Worm (Caenorhabditis elegans) whole organism, L4 larva: ENCODE measurements around the gene F21G4.5.

Source experiments
- aha-1 ChIP-seq: fragments of 150-350 bp; peaks from one replicate; lab custom pipeline; 2014; ENCODE audit warnings: missing biosample characterization, missing genetic modification characterization
- arid-1 ChIP-seq: fragments of 200-800 bp; sonication (Bioruptor generic); conservative IDR thresholded peaks from 2 replicates; pipeline ENCODE4 v1.3.6; 2022; ENCODE audit warnings: missing genetic modification reagents, missing genetic modification characterization, missing compliant biosample characterization
- attf-4 ChIP-seq: sonication (generic microtip); optimal IDR thresholded peaks from 3 replicates; lab custom pipeline; 2017; ENCODE audit warnings: missing biosample characterization, missing genetic modification characterization
- ceh-44 ChIP-seq: fragments of 200-800 bp; sonication (Bioruptor generic); IDR thresholded peaks from 2 replicates; pipeline ENCODE4 v1.3.6; 2022; ENCODE audit warnings: missing genetic modification reagents, missing genetic modification characterization, missing compliant biosample characterization
- ceh-62 ChIP-seq: sonication (generic microtip); optimal IDR thresholded peaks from 2 replicates; lab custom pipeline; 2017; ENCODE audit warnings: missing biosample characterization, missing genetic modification characterization
- daf-19 ChIP-seq: fragments of 200-800 bp; sonication (Bioruptor generic); conservative IDR thresholded peaks from 2 replicates; pipeline ENCODE4 v1.3.6; 2022; ENCODE audit warnings: missing genetic modification characterization, missing compliant biosample characterization
- dmd-6 ChIP-seq: fragments of 200-800 bp; sonication (Bioruptor generic); IDR thresholded peaks from 2 replicates; pipeline ENCODE4 v1.3.6; 2022; ENCODE audit warnings: missing genetic modification reagents, missing genetic modification characterization, missing compliant biosample characterization
- dmd-8 ChIP-seq: fragments of 200-800 bp; sonication (Bioruptor generic); IDR thresholded peaks from 2 replicates; pipeline ENCODE4 v1.3.6; 2022; ENCODE audit warnings: missing genetic modification characterization, missing compliant biosample characterization
- egl-27 ChIP-seq: sonication (generic microtip); optimal IDR thresholded peaks from 3 replicates; lab custom pipeline; 2017; ENCODE audit warnings: missing biosample characterization, missing genetic modification reagents, missing genetic modification characterization
- egl-43 ChIP-seq: fragments of 200-800 bp; sonication (Bioruptor generic); IDR thresholded peaks from 2 replicates; pipeline ENCODE4 v1.3.6; 2022; ENCODE audit warnings: missing genetic modification reagents, missing genetic modification characterization, missing compliant biosample characterization
- fkh-10 ChIP-seq: fragments of 150-350 bp; optimal IDR thresholded peaks from 2 replicates; lab custom pipeline; 2014; ENCODE audit warnings: missing biosample characterization, missing genetic modification reagents, missing genetic modification characterization
- hif-1 ChIP-seq, 2 experiments: sonication (generic microtip); optimal IDR thresholded peaks; 2 replicates each; lab custom pipeline; 2016 to 2017; ENCODE audit warnings: missing compliant biosample characterization in 2 of 2, missing genetic modification characterization in 2 of 2, missing genetic modification reagents in 2 of 2, missing genotype in 2 of 2, mild to moderate bottlenecking in 1 of 2
- lin-1 ChIP-seq: fragments of 200-800 bp; sonication (Bioruptor generic); IDR thresholded peaks from 2 replicates; pipeline ENCODE4 v1.3.6; 2022; ENCODE audit warnings: missing genetic modification reagents, missing genetic modification characterization, missing compliant biosample characterization
- lir-3 ChIP-seq: sonication (generic microtip); optimal IDR thresholded peaks from 2 replicates; lab custom pipeline; 2016; ENCODE audit warnings: mild to moderate bottlenecking, missing genetic modification characterization, missing compliant biosample characterization
- mxl-3 ChIP-seq: fragments of 200-800 bp; sonication (Bioruptor generic); optimal IDR thresholded peaks from 2 replicates; lab custom pipeline; 2018; ENCODE audit warnings: mild to moderate bottlenecking, missing genetic modification characterization, missing compliant biosample characterization
- nhr-10 ChIP-seq: fragments of 150-350 bp; optimal IDR thresholded peaks from 2 replicates; lab custom pipeline; 2014; ENCODE audit warnings: missing biosample characterization, missing genetic modification characterization
- nhr-237 ChIP-seq: sonication (generic microtip); optimal IDR thresholded peaks from 2 replicates; lab custom pipeline; 2017; ENCODE audit warnings: missing biosample characterization, missing genetic modification characterization
- nhr-25 ChIP-seq: sonication (generic microtip); optimal IDR thresholded peaks from 2 replicates; lab custom pipeline; 2017; ENCODE audit warnings: missing genetic modification characterization, mild to moderate bottlenecking, missing compliant biosample characterization, antibody characterized with exemption, moderate library complexity, borderline replicate concordance; ENCODE audit not compliant: insufficient read depth
- pqm-1 ChIP-seq: sonication (generic microtip); optimal IDR thresholded peaks from 2 replicates; lab custom pipeline; 2017; ENCODE audit warnings: missing biosample characterization, missing genetic modification characterization
- rbr-2 ChIP-seq: sonication (generic microtip); optimal IDR thresholded peaks from 2 replicates; lab custom pipeline; 2016; ENCODE audit warnings: missing genotype, missing genetic modification characterization, missing compliant biosample characterization
- skn-1 ChIP-seq: fragments of 150-350 bp; optimal IDR thresholded peaks from 2 replicates; lab custom pipeline; 2014; ENCODE audit warnings: missing biosample characterization, missing genetic modification characterization
- spr-1 ChIP-seq: sonication (generic microtip); optimal IDR thresholded peaks from 2 replicates; lab custom pipeline; 2016; ENCODE audit warnings: mild to moderate bottlenecking, missing genetic modification characterization, missing compliant biosample characterization
- spr-3 ChIP-seq: fragments of 200-800 bp; sonication (Bioruptor generic); optimal IDR thresholded peaks from 2 replicates; lab custom pipeline; 2018; ENCODE audit warnings: mild to moderate bottlenecking, missing genetic modification characterization, missing compliant biosample characterization

The F21G4.5 gene

DNA sequence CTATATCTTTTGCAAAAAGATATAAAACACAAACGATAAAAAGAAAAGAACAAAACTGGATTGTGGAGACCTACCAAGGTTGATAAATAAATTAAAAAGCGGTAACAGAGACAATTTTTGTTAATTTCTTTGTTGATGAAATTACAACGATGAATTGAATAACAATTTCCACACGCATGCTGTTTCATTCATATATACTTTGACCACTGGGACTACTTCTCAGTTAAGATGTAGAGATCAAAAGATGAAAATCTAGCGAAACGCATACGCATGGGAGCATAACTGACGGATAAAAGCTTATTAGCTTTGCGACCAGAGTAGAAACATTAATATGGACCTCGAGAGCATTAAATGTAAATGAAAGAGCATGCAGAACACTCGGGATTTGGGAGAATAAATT, 50.1 kb downstream of the F21G4.5 start:
- TF ChIP-seq mxl-3 (GFP tag; lab: Kevin White, UChicago) (no peak), fkh-10 (GFP tag; lab: Kevin White, UChicago) (no peak), lin-1 (GFP tag; lab: Robert Waterston, UW) (no peak), nhr-10 (tag; lab: Kevin White, UChicago) (no peak), pqm-1 (tag; lab: Kevin White, UChicago) (no peak), daf-19 (no peak), lir-3 (tag; lab: Kevin White, UChicago) (no peak), skn-1 (tag; lab: Kevin White, UChicago) (no peak), ceh-44 (no peak), nhr-237 (tag; lab: Kevin White, UChicago) (no peak), egl-43 (GFP tag; lab: Robert Waterston, UW) (no peak), ceh-62 (tag; lab: Kevin White, UChicago) (no peak), egl-27 (no peak), spr-1 (tag; lab: Kevin White, UChicago) (no peak), rbr-2 (tag; lab: Kevin White, UChicago) (no peak), nhr-25 (tag; lab: Kevin White, UChicago) (no peak), arid-1 (GFP tag; lab: Robert Waterston, UW) (no peak), dmd-8 (GFP tag; lab: Robert Waterston, UW) (no peak), attf-4 (tag; lab: Kevin White, UChicago) (no peak)

DNA sequence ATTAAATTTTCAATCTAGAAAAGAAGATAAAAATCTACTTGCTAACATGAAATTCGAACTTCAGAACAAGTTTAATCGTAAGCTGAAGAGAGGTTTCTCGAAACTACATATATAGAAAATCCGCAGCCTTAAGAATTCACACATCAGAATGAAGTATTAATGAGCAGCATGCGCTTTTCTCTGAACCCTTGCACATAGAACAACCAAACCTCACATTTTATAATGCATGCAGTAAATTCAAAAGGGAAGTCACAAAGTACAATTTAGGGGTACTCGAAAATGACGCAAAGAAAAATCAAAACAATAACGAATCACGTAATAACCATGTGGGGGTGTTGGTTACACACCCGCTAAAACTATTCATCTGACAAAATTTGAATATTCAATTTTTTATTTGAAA, 50.6 kb downstream of the F21G4.5 start:
- TF ChIP-seq dmd-6 (GFP tag; lab: Robert Waterston, UW), result 0 out of 2 replicates have a peak, but pooled peaks have one; percentile 27
- peak in 1 of 2 experiments; percentile 16 for TF ChIP-seq hif-1 (tag; optimal IDR thresholded peaks at IDR 0.05; lab: Kevin White, UChicago)
- peak; percentile 82 for TF ChIP-seq aha-1 (tag; lab: Kevin White, UChicago)
- TF ChIP-seq, all 104 proteins: peak for 3; not testable (repeated sequence) for 101

DNA sequence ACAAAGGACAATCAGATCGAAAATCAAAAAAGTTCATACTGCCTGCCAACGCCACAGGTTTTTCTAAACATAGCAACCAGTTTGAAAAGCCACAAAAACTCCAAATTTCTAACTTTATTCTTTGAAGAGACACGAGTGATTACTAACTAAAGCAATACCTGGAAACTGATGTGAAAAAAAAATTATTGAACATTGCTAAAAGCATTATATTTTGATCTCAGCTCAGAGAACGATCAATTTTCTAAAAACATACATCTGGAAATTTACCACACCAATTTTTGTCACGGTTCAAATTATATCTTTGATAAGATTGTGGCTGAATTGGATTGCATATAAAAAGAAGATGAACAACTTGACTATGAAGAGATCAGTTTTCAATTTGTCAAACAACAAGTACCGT, 51.5 kb downstream of the F21G4.5 start:
- TF ChIP-seq spr-3 (GFP tag; lab: Kevin White, UChicago), result no peak
- TF ChIP-seq dmd-6 (GFP tag; lab: Robert Waterston, UW), result 0 out of 2 replicates have a peak, but pooled peaks have one; percentile 13
- TF ChIP-seq, all 104 proteins: peak for 1
